In the genomic region with DNA sequence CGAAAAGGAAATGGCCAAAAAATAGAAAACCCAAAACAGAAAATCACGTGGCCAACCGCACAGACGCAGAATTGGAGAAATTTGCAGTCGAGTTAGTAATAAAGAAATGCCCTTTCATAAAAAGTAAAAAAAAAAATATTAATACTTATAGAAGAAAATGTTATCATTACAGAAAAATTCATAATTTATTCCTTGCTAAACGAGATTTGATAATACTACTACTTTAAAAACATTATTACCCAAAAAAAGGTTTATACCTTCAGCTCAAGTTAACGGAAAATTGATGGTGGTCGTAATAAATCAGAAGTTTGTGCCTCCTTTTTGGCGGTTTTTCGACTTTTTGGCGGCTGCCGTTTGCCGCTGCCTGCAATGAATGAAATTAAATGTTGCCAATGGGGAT, we compare ENCODE assay signal across 1 fruit fly cellular context.
TF ChIP-seq lines count a peak whose summit lies in the region.

No protein-coding gene starts in this region.

TF ChIP-seq in whole organism, prepupa, 60 proteins besides CTCF, POLR2A, EP300 and RAD21 (continued from another document):
- TF ChIP-seq CG11762 (GFP tag; optimal IDR thresholded peaks at IDR 0.05; lab: Kevin White, UChicago; ENCODE audit: insufficient read depth) (no peak), cyc (GFP tag; optimal IDR thresholded peaks at IDR 0.05; lab: Kevin White, UChicago) (no peak), CG3919 (GFP tag; optimal IDR thresholded peaks at IDR 0.05; lab: Kevin White, UChicago) (no peak), eg (GFP tag; IDR thresholded peaks at IDR 0.05; lab: Robert Waterston, UW) (peak; percentile 42; the same call in 1 of the 3 replicates), CG6854 (GFP tag; optimal IDR thresholded peaks at IDR 0.05; lab: Kevin White, UChicago) (no peak), esn (GFP tag; optimal IDR thresholded peaks at IDR 0.05; lab: Kevin White, UChicago) (no peak), net (GFP tag; optimal IDR thresholded peaks at IDR 0.05; lab: Kevin White, UChicago) (no peak), dsx (GFP tag; optimal IDR thresholded peaks at IDR 0.05; lab: Kevin White, UChicago; ENCODE audit: poor library complexity, severe bottlenecking) (no peak), Sox102F (GFP tag; optimal IDR thresholded peaks at IDR 0.05; lab: Kevin White, UChicago) (no peak), CG8632 (GFP tag; optimal IDR thresholded peaks at IDR 0.05; lab: Kevin White, UChicago) (no peak), CG15336 (GFP tag; IDR thresholded peaks at IDR 0.05; lab: Robert Waterston, UW) (peak; percentile 68), Smox (GFP tag; optimal IDR thresholded peaks at IDR 0.05; lab: Kevin White, UChicago) (no peak), Lpt (GFP tag; optimal IDR thresholded peaks at IDR 0.05; lab: Kevin White, UChicago) (no peak), CG9139 (GFP tag; optimal IDR thresholded peaks at IDR 0.05; lab: Kevin White, UChicago) (no peak), CG11902 (GFP tag; optimal IDR thresholded peaks at IDR 0.05; lab: Kevin White, UChicago) (no peak), ss (GFP tag; optimal IDR thresholded peaks at IDR 0.05; lab: Kevin White, UChicago) (no peak)
